Fruit fly (Drosophila melanogaster) whole organism, adult: ENCODE results near the gene uncNacbeta.

Experiments used
- CG1620 ChIP-seq: fragments of 200-800 bp; sonication (Bioruptor generic); optimal IDR thresholded peaks from 2 replicates; lab custom pipeline; 2016; ENCODE audit warnings: missing biosample characterization, missing genetic modification characterization
- Mnt ChIP-seq: fragments of 200-800 bp; sonication (Bioruptor generic); optimal IDR thresholded peaks from 2 replicates; lab custom pipeline; 2016; ENCODE audit warnings: missing biosample characterization, mild to moderate bottlenecking, missing genetic modification characterization
- kay ChIP-seq: fragments of 200-800 bp; sonication (Bioruptor generic); peaks from one replicate; lab custom pipeline; 2016; ENCODE audit warnings: missing biosample characterization, missing genetic modification characterization, borderline replicate concordance

dm6 chr2L:608143-608542 lies 44.5 kb upstream of the uncNacbeta start:
- TF ChIP-seq CG1620 = no peak
- no peak for TF ChIP-seq kay
- TF ChIP-seq Mnt = no peak
